Fruit fly (Drosophila melanogaster) whole organism, embryonic: ENCODE results near the gene spn-B.
A peak's percentile ranks its signal among the peaks of the same experiment; 100 is the strongest.

Experiments used
- CG10274 ChIP-seq: fragments of 200-800 bp; sonication (Bioruptor generic); optimal IDR thresholded peaks from 3 replicates; lab custom pipeline; 2017; ENCODE audit warnings: missing biosample characterization, mild to moderate bottlenecking, missing genetic modification characterization
- CG10565 ChIP-seq: fragments of 200-800 bp; sonication (Bioruptor generic); optimal IDR thresholded peaks from 3 replicates; lab custom pipeline; 2016; ENCODE audit warnings: missing biosample characterization, mild to moderate bottlenecking, missing genetic modification characterization
- CG11085 ChIP-seq: fragments of 200-800 bp; sonication (Bioruptor generic); IDR thresholded peaks from 2 replicates; pipeline ENCODE4 v1.3.6; 2022; ENCODE audit warnings: missing biosample characterization, missing genetic modification characterization
- CG11504 ChIP-seq: fragments of 200-800 bp; sonication (Bioruptor generic); optimal IDR thresholded peaks from 3 replicates; lab custom pipeline; 2019; ENCODE audit warnings: missing biosample characterization, mild to moderate bottlenecking, missing genetic modification characterization, moderate library complexity
- CG13424 ChIP-seq: fragments of 200-800 bp; sonication (Bioruptor generic); optimal IDR thresholded peaks from 2 replicates; lab custom pipeline; 2019; ENCODE audit warnings: missing biosample characterization, mild to moderate bottlenecking, missing genetic modification characterization, moderate library complexity
- CG15479 ChIP-seq: fragments of 200-800 bp; sonication (Bioruptor generic); optimal IDR thresholded peaks from 3 replicates; lab custom pipeline; 2019; ENCODE audit warnings: missing biosample characterization, mild to moderate bottlenecking, missing genetic modification characterization, moderate library complexity
- CG16815 ChIP-seq: fragments of 200-800 bp; sonication (Bioruptor generic); optimal IDR thresholded peaks from 3 replicates; lab custom pipeline; 2017; ENCODE audit warnings: missing biosample characterization, mild to moderate bottlenecking, missing genetic modification characterization
- CG17568 ChIP-seq: fragments of 200-800 bp; sonication (Bioruptor generic); optimal IDR thresholded peaks from 2 replicates; lab custom pipeline; 2018; ENCODE audit warnings: missing biosample characterization, mild to moderate bottlenecking, missing genetic modification characterization, moderate library complexity
- CG18262 ChIP-seq: fragments of 200-800 bp; optimal IDR thresholded peaks from 3 replicates; lab custom pipeline; 2019; ENCODE audit warnings: missing biosample characterization, mild to moderate bottlenecking, missing genetic modification characterization, moderate library complexity
- CG42726 ChIP-seq: fragments of 200-800 bp; sonication (Bioruptor generic); IDR thresholded peaks from 2 replicates; pipeline ENCODE4 v1.3.6; 2022; ENCODE audit warnings: missing biosample characterization, missing genetic modification characterization; ENCODE audit not compliant: partially characterized antibody
- CG6175 ChIP-seq: fragments of 200-800 bp; sonication (Bioruptor generic); IDR thresholded peaks from 3 replicates; pipeline ENCODE4 v1.3.6; 2022; ENCODE audit warnings: missing biosample characterization, missing genetic modification characterization
- CG6272 ChIP-seq: fragments of 200-800 bp; sonication (Bioruptor generic); IDR thresholded peaks from 2 replicates; pipeline ENCODE4 v1.3.6; 2022; ENCODE audit warnings: missing biosample characterization, missing genetic modification characterization
- CG7786 ChIP-seq: fragments of 200-800 bp; sonication (Bioruptor generic); optimal IDR thresholded peaks from 2 replicates; lab custom pipeline; 2016; ENCODE audit warnings: missing biosample characterization, missing genetic modification characterization
- CG8359 ChIP-seq: fragments of 200-800 bp; sonication (Bioruptor generic); optimal IDR thresholded peaks from 2 replicates; lab custom pipeline; 2017; ENCODE audit warnings: missing biosample characterization, mild to moderate bottlenecking, missing genetic modification characterization, borderline replicate concordance
- CG9727 ChIP-seq: fragments of 200-800 bp; sonication (Bioruptor generic); optimal IDR thresholded peaks from 3 replicates; lab custom pipeline; 2017; ENCODE audit warnings: missing biosample characterization, mild to moderate bottlenecking, missing genetic modification characterization
- CTCF ChIP-seq: fragments of 200-800 bp; sonication (Bioruptor generic); optimal IDR thresholded peaks from 2 replicates; lab custom pipeline; 2017; ENCODE audit warnings: missing biosample characterization, mild to moderate bottlenecking, missing genetic modification characterization, moderate library complexity
- Chrac-16 ChIP-seq: fragments of 200-800 bp; sonication (Bioruptor generic); optimal IDR thresholded peaks from 3 replicates; lab custom pipeline; 2016; ENCODE audit warnings: missing biosample characterization, missing genetic modification characterization
- Eip74EF ChIP-seq, 2 experiments: fragments of 200-800 bp in 1 of 2; fragments of >200 bp in 1 of 2; sonication (Bioruptor generic) in 1 of 2; optimal IDR thresholded peaks; 2 replicates each; lab custom pipeline; 2017 to 2019; ENCODE audit warnings: missing biosample characterization in 2 of 2, missing genetic modification characterization in 2 of 2, mild to moderate bottlenecking in 1 of 2, moderate library complexity in 1 of 2
- Gsc ChIP-seq: fragments of 200-800 bp; sonication (Bioruptor generic); IDR thresholded peaks from 2 replicates; pipeline ENCODE4 v1.3.6; 2022; ENCODE audit warnings: missing biosample characterization, missing genetic modification characterization
- HmgZ ChIP-seq: fragments of 200-800 bp; sonication (Bioruptor generic); optimal IDR thresholded peaks from 2 replicates; lab custom pipeline; 2018; ENCODE audit warnings: missing biosample characterization, mild to moderate bottlenecking, missing genetic modification characterization
- Hsf ChIP-seq: fragments of 200-800 bp; sonication (Bioruptor generic); optimal IDR thresholded peaks from 3 replicates; lab custom pipeline; 2016; ENCODE audit warnings: missing biosample characterization, missing genetic modification characterization
- NK7.1 ChIP-seq: fragments of 200-800 bp; sonication (Bioruptor generic); optimal IDR thresholded peaks from 3 replicates; lab custom pipeline; 2016; ENCODE audit warnings: missing biosample characterization, missing genetic modification characterization
- Nf-YA ChIP-seq: fragments of 200-800 bp; sonication (Bioruptor generic); IDR thresholded peaks from 2 replicates; pipeline ENCODE4 v1.3.6; 2022; ENCODE audit warnings: missing biosample characterization, missing genetic modification characterization
- Scr ChIP-seq: fragments of 200-800 bp; sonication (Bioruptor generic); IDR thresholded peaks from 2 replicates; pipeline ENCODE4 v1.3.6; 2022; ENCODE audit warnings: missing biosample characterization, missing genetic modification characterization; ENCODE audit not compliant: partially characterized antibody
- Tbp ChIP-seq: fragments of >200 bp; optimal IDR thresholded peaks from 2 replicates; lab custom pipeline; 2018; ENCODE audit warnings: missing biosample characterization, missing genetic modification characterization
- YL-1 ChIP-seq: fragments of 200-800 bp; sonication (Bioruptor generic); optimal IDR thresholded peaks from 3 replicates; lab custom pipeline; 2017; ENCODE audit warnings: missing biosample characterization, mild to moderate bottlenecking, missing genetic modification characterization
- bab2 ChIP-seq: fragments of 200-800 bp; sonication (Bioruptor generic); optimal IDR thresholded peaks from 2 replicates; lab custom pipeline; 2016; ENCODE audit warnings: missing biosample characterization, missing genetic modification characterization
- bowl ChIP-seq: fragments of 200-800 bp; sonication (Bioruptor generic); IDR thresholded peaks from 2 replicates; pipeline ENCODE4 v1.3.6; 2022; ENCODE audit warnings: missing biosample characterization, missing genetic modification characterization
- cad ChIP-seq: fragments of >200 bp; optimal IDR thresholded peaks from 2 replicates; lab custom pipeline; 2017; ENCODE audit warnings: missing biosample characterization, missing genetic modification characterization
- cato ChIP-seq: fragments of 200-800 bp; sonication (Bioruptor generic); optimal IDR thresholded peaks from 2 replicates; lab custom pipeline; 2016; ENCODE audit warnings: missing biosample characterization, missing genetic modification characterization, borderline replicate concordance
- chif ChIP-seq, 2 experiments: fragments of 200-800 bp; sonication (Bioruptor generic); optimal IDR thresholded peaks; 3 replicates each; lab custom pipeline; 2016; ENCODE audit warnings: missing biosample characterization in 2 of 2, missing genetic modification characterization in 2 of 2
- corto ChIP-seq: fragments of 200-800 bp; sonication (Bioruptor generic); optimal IDR thresholded peaks from 2 replicates; lab custom pipeline; 2016; ENCODE audit warnings: missing biosample characterization, mild to moderate bottlenecking, missing genetic modification characterization, moderate library complexity
- croc ChIP-seq: fragments of 200-800 bp; sonication (Bioruptor generic); conservative IDR thresholded peaks from 3 replicates; pipeline ENCODE4 v1.3.6; 2022; ENCODE audit warnings: missing biosample characterization, missing genetic modification characterization
- dm ChIP-seq: fragments of 200-800 bp; sonication (Bioruptor generic); optimal IDR thresholded peaks from 3 replicates; lab custom pipeline; 2016; ENCODE audit warnings: missing biosample characterization, missing genetic modification characterization
- ems ChIP-seq: fragments of 200-800 bp; sonication (Bioruptor generic); optimal IDR thresholded peaks from 3 replicates; lab custom pipeline; 2016; ENCODE audit warnings: missing biosample characterization, missing genetic modification characterization
- gem ChIP-seq: fragments of 200-800 bp; sonication (Bioruptor generic); optimal IDR thresholded peaks from 2 replicates; lab custom pipeline; 2019; ENCODE audit warnings: missing biosample characterization, mild to moderate bottlenecking, missing genetic modification characterization, moderate library complexity
- gt ChIP-seq: fragments of 200-800 bp; sonication (Bioruptor generic); IDR thresholded peaks from 2 replicates; pipeline ENCODE4 v1.3.6; 2022; ENCODE audit warnings: missing biosample characterization, missing genetic modification characterization
- inv ChIP-seq: fragments of 200-800 bp; sonication (Bioruptor generic); IDR thresholded peaks from 2 replicates; pipeline ENCODE4 v1.3.6; 2022; ENCODE audit warnings: missing biosample characterization, missing genetic modification characterization; ENCODE audit not compliant: partially characterized antibody
- kah ChIP-seq: fragments of 200-800 bp; sonication (Bioruptor generic); optimal IDR thresholded peaks from 2 replicates; lab custom pipeline; 2018; ENCODE audit warnings: missing biosample characterization, mild to moderate bottlenecking, missing genetic modification characterization
- lmd ChIP-seq: fragments of 200-800 bp; sonication (Bioruptor generic); IDR thresholded peaks from 2 replicates; pipeline ENCODE4 v1.3.6; 2022; ENCODE audit warnings: missing biosample characterization, missing genetic modification characterization
- lov ChIP-seq, 2 experiments: fragments of 200-800 bp in 1 of 2; fragments of >200 bp in 1 of 2; sonication (Bioruptor generic) in 1 of 2; IDR thresholded peaks in 1 of 2; optimal IDR thresholded peaks in 1 of 2; 2 replicates in 1 of 2; 3 replicates in 1 of 2; pipeline versions ENCODE4 v1.3.6 to Lab custom; 2017 to 2022; ENCODE audit warnings: missing biosample characterization in 1 of 2, missing genetic modification characterization in 1 of 2
- mld ChIP-seq: fragments of 200-800 bp; sonication (Bioruptor generic); IDR thresholded peaks from 3 replicates; pipeline ENCODE4 v1.3.6; 2022; ENCODE audit warnings: missing biosample characterization, missing genetic modification characterization; ENCODE audit not compliant: partially characterized antibody
- oc ChIP-seq: fragments of 200-800 bp; sonication (Bioruptor generic); optimal IDR thresholded peaks from 2 replicates; lab custom pipeline; 2018; ENCODE audit warnings: missing biosample characterization, mild to moderate bottlenecking, missing genetic modification characterization, moderate library complexity
- pb ChIP-seq: fragments of 200-800 bp; sonication (Bioruptor generic); optimal IDR thresholded peaks from 3 replicates; lab custom pipeline; 2016; ENCODE audit warnings: missing biosample characterization, missing genetic modification characterization
- pnt ChIP-seq: fragments of 200-800 bp; sonication (Bioruptor generic); optimal IDR thresholded peaks from 3 replicates; lab custom pipeline; 2016; ENCODE audit warnings: missing biosample characterization, missing genetic modification characterization
- psq ChIP-seq: fragments of 200-800 bp; sonication (Bioruptor generic); optimal IDR thresholded peaks from 2 replicates; lab custom pipeline; 2017; ENCODE audit warnings: missing biosample characterization, missing genetic modification characterization
- schlank ChIP-seq: fragments of 200-800 bp; sonication (Bioruptor generic); optimal IDR thresholded peaks from 2 replicates; lab custom pipeline; 2018; ENCODE audit warnings: missing biosample characterization, mild to moderate bottlenecking, missing genetic modification characterization
- sima ChIP-seq: fragments of 200-800 bp; sonication (Bioruptor generic); optimal IDR thresholded peaks from 2 replicates; lab custom pipeline; 2016; ENCODE audit warnings: missing biosample characterization, missing genetic modification characterization

The spn-B gene

DNA sequence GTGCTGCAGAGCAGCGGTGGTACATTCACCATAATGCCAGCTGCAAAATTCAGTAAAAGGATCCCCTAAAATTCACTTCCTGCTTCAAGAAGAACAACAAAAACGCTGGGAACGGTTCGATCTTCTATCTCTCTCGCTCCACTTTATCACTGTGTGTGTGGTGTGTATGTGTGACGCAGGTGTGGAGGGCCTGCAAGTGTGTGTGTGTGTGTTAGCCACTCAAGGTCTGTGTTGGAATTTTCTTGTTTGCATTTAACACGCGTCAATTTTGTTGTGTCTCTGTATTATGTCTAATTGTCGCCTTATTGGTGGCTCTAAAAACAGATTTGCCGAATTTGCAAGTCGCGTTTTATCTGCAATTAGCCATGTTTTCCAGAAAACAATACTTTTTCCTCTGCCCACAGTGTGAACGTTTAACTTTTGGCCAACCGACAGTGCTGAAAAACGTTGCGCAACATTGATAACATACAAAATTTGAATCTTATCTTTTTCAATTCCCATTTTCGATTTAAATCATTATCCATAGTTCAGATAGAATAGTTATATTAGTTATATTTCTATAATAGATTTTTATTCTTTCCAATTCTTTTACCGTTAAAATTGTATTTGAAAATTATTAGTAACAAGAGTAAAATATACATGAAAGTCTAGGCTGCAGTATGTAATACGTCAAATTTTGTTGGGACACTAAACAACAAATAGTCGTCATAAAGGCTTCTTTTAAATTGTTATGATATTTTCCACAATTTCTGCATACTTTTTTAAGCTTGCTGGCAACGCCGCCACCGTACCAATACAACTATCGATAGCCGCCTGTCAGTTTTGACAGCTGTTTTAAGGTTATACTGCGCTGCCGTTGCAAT, 1.4 kb upstream of the spn-B start, which contains the start of the genes Afti and ATPsynE:
Afti (minus strand) TSS at position 440 of the 863 bp plus-strand sequence.
ATPsynE (plus strand) TSS at position 698 of the 863 bp plus-strand sequence.
- peak; percentile 65 for TF ChIP-seq ems
- TF ChIP-seq CG9727 (GFP tag; lab: Kevin White, UChicago): peak; percentile 71
- no peak for TF ChIP-seq CG8359
- no peak for TF ChIP-seq corto (GFP tag; lab: Kevin White, UChicago)
- TF ChIP-seq bab2 (GFP tag; lab: Kevin White, UChicago): peak; percentile 70
- TF ChIP-seq pnt: peak; percentile 75
- no peak for TF ChIP-seq CG17568 (GFP tag; lab: Kevin White, UChicago)
- TF ChIP-seq NK7.1: no peak
- TF ChIP-seq schlank (tag; lab: Kevin White, UChicago): no peak
- TF ChIP-seq Eip74EF (GFP tag; optimal IDR thresholded peaks at IDR 0.05; lab: Kevin White, UChicago): no peak
- no peak for TF ChIP-seq kah (GFP tag; lab: Kevin White, UChicago)
- peak; percentile 39 for TF ChIP-seq dm (GFP tag; lab: Kevin White, UChicago)
- peak; percentile 78 for TF ChIP-seq lmd (GFP tag; lab: Robert Waterston, UW)
- TF ChIP-seq CG13424 (tag; lab: Kevin White, UChicago): peak; percentile 71
- 0 out of 3 replicates have a peak, but pooled peaks have one; percentile 40 for TF ChIP-seq CG6175 (GFP tag; lab: Robert Waterston, UW)
- TF ChIP-seq CG18262 (tag; lab: Kevin White, UChicago): peak; percentile 69
- no peak for TF ChIP-seq cad (GFP tag; lab: Kevin White, UChicago)
- TF ChIP-seq chif (GFP tag; optimal IDR thresholded peaks at IDR 0.05; lab: Kevin White, UChicago): peak in 1 of 2 experiments; percentile 63
- TF ChIP-seq CG11504 (tag; lab: Kevin White, UChicago): no peak
- no peak; the same call in 1 of the 2 replicates for TF ChIP-seq Nf-YA (GFP tag; lab: Robert Waterston, UW)
- peak; percentile 80 for TF ChIP-seq gem
- no peak for TF ChIP-seq bowl (GFP tag; lab: Robert Waterston, UW)
- no peak for TF ChIP-seq gt
- TF ChIP-seq CG6272: peak; percentile 67
- peak; percentile 70 for TF ChIP-seq Hsf (GFP tag; lab: Kevin White, UChicago)
- peak; percentile 67 for TF ChIP-seq YL-1 (GFP tag; lab: Kevin White, UChicago)
- TF ChIP-seq psq (GFP tag; lab: Kevin White, UChicago): peak; percentile 20
- TF ChIP-seq CG11085 (GFP tag; lab: Robert Waterston, UW): peak; percentile 53
- TF ChIP-seq sima (GFP tag; lab: Kevin White, UChicago): no peak
- TF ChIP-seq CG10565 (GFP tag; lab: Kevin White, UChicago): peak; percentile 43
- TF ChIP-seq inv (GFP tag; lab: Robert Waterston, UW): peak; percentile 65
- no peak for TF ChIP-seq pb (GFP tag; lab: Kevin White, UChicago)
- no peak for TF ChIP-seq Gsc (GFP tag; lab: Robert Waterston, UW)
- peak; percentile 19 for TF ChIP-seq HmgZ (tag; lab: Kevin White, UChicago)
- no peak for TF ChIP-seq CG15479 (GFP tag; lab: Kevin White, UChicago)
- no peak for TF ChIP-seq mld (GFP tag; lab: Robert Waterston, UW)
- TF ChIP-seq Chrac-16 (GFP tag; lab: Kevin White, UChicago): peak; percentile 69
- TF ChIP-seq Scr (GFP tag; lab: Robert Waterston, UW): peak; percentile 69
- no peak for TF ChIP-seq Tbp (GFP tag; lab: Kevin White, UChicago)
- TF ChIP-seq CG16815 (GFP tag; lab: Kevin White, UChicago): peak; percentile 60
- TF ChIP-seq CTCF (GFP tag; lab: Kevin White, UChicago): peak; percentile 46
- TF ChIP-seq cato: peak; percentile 8
- peak; percentile 56 for TF ChIP-seq croc (GFP tag; lab: Robert Waterston, UW)
- TF ChIP-seq CG7786 (GFP tag; lab: Kevin White, UChicago): peak; percentile 64
- TF ChIP-seq CG42726 (GFP tag; lab: Robert Waterston, UW): 0 out of 2 replicates have a peak, but pooled peaks have one; percentile 13
- peak; percentile 5 for TF ChIP-seq CG10274 (GFP tag; lab: Kevin White, UChicago)
- TF ChIP-seq lov (optimal IDR thresholded peaks at IDR 0.05; lab: Kevin White, UChicago): no peak
- no peak for TF ChIP-seq lov (GFP tag; IDR thresholded peaks at IDR 0.05; lab: Robert Waterston, UW)
- no peak for TF ChIP-seq oc (tag; lab: Kevin White, UChicago)
